Worm (Caenorhabditis elegans) whole organism, late embryonic: Measurements from ENCODE around the gene C30E1.4.

Experiments
- F13H6.1 ChIP-seq: sonication (generic microtip); optimal IDR thresholded peaks from 2 replicates; lab custom pipeline; 2016; ENCODE audit warnings: missing genetic modification characterization, missing compliant biosample characterization
- K02D7.2 ChIP-seq: sonication (generic microtip); optimal IDR thresholded peaks from 2 replicates; lab custom pipeline; 2017; ENCODE audit warnings: mild to moderate bottlenecking, missing genetic modification characterization, missing compliant biosample characterization
- ahr-1 ChIP-seq: sonication (generic microtip); optimal IDR thresholded peaks from 2 replicates; lab custom pipeline; 2016; ENCODE audit warnings: missing genetic modification characterization, missing compliant biosample characterization
- ama-1 ChIP-seq: fragments of 150-350 bp; optimal IDR thresholded peaks from 2 replicates; lab custom pipeline; 2014

DNA sequence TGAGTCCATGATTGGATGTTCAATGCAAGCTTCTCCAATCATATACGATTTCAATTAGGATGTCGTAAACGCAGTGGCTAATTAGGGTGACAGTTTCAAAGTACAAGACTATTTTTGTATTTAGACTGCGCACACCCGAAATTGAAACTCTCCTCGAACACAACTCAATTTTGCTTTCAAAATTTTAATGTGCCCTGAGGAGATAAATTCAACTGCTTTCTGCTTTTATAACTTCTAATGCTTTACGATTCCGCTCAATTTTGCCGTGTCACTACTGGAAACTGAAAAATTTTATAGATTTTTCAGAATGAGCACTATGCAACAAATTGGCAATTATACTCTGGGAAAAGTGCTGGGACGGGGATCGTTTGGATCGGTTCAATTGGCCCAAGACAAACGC is 29.2 kb upstream of the C30E1.4 start, which contains the start of gene F39F10.2:
- no peak for TF ChIP-seq K02D7.2 (tag; lab: Kevin White, UChicago)
- TF ChIP-seq ama-1 (lab: Kevin White, UChicago) = no peak
- TF ChIP-seq F13H6.1 (tag; lab: Kevin White, UChicago) = no peak
- no peak for TF ChIP-seq ahr-1 (tag; lab: Kevin White, UChicago)
